Fruit fly (Drosophila melanogaster): ENCODE results near the gene CG32277.

Gene CG32277

DNA sequence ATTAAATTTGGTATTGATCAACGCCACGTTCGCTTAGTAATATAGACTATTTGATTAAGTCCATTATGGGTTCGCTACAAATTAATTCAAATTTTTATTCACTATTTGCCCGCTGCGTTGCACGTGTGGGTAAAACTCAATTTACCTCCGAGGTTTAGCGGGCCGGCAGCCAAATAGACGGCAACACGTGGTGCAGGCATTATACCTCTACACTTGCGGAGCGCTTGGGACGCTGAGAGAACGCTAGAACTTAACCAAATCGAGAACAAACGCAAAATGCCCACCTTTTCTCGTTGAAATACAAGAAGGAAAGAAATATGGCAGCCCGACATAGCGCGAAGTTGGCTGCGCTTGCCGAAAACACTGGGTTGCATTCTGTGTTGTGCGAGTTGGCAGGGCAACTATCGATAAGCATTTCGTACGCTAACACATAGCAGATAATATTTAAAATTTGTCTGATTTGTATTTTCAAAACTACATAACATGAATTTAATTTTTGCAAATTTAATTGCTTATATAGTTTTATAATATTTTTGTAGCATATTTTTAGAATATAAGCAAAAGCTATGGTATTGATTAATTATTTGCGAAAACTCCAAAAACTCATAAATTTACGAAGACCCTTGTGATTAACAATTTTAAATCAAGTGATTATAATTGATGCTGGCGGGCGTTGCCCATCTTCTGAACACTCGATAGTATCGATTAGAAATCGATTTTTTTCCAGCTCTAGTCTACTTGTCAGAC lies 17.6 kb upstream of the CG32277 start, which contains the start of the genes RpL28 and eIF1 (continued):
- peak; percentile 90 for TF ChIP-seq chn (GFP tag; optimal IDR thresholded peaks at IDR 0.05)
- peak; percentile 73 for TF ChIP-seq Myb (GFP tag; optimal IDR thresholded peaks at IDR 0.05)
- peak; percentile 87 for TF ChIP-seq row (GFP tag; IDR thresholded peaks at IDR 0.05)
- TF ChIP-seq CG10431 (GFP tag; optimal IDR thresholded peaks at IDR 0.05): peak; percentile 90
- TF ChIP-seq Ada2b (GFP tag; IDR thresholded peaks at IDR 0.05): peak; percentile 59
- peak; percentile 99 for TF ChIP-seq trem (tag; optimal IDR thresholded peaks at IDR 0.05)
- TF ChIP-seq jing (GFP tag; optimal IDR thresholded peaks at IDR 0.05): no peak

- no peak for TF ChIP-seq CG10543 (GFP tag; optimal IDR thresholded peaks at IDR 0.05)
- TF ChIP-seq cas (GFP tag; IDR thresholded peaks at IDR 0.05): no peak
- no peak for TF ChIP-seq peb (GFP tag; IDR thresholded peaks at IDR 0.05)
- no peak for TF ChIP-seq Usf (GFP tag; optimal IDR thresholded peaks at IDR 0.05)
- TF ChIP-seq sna (GFP tag; IDR thresholded peaks at IDR 0.05; ENCODE audit: partially characterized antibody): no peak
- no peak for TF ChIP-seq CG10209 (GFP tag; optimal IDR thresholded peaks at IDR 0.05)
- TF ChIP-seq CG17385 (GFP tag; optimal IDR thresholded peaks at IDR 0.05): no peak
- TF ChIP-seq salm (tag; optimal IDR thresholded peaks at IDR 0.05): no peak
- TF ChIP-seq jing (GFP tag; optimal IDR thresholded peaks at IDR 0.05): no peak
- TF ChIP-seq CG17361 (GFP tag; IDR thresholded peaks at IDR 0.05): no peak
- peak; percentile 37 for TF ChIP-seq CG34376 (GFP tag; optimal IDR thresholded peaks at IDR 0.05)
- no peak for TF ChIP-seq NFAT (GFP tag; IDR thresholded peaks at IDR 0.05)
- no peak for TF ChIP-seq sc (optimal IDR thresholded peaks at IDR 0.05)
- no peak for TF ChIP-seq sc (GFP tag; optimal IDR thresholded peaks at IDR 0.05)
- peak; percentile 58 for TF ChIP-seq nmo (GFP tag; optimal IDR thresholded peaks at IDR 0.05)
- no peak for TF ChIP-seq Eip74EF (GFP tag; optimal IDR thresholded peaks at IDR 0.05)
- TF ChIP-seq CG10321 (GFP tag; IDR thresholded peaks at IDR 0.05): no peak
- TF ChIP-seq CG30020 (tag; optimal IDR thresholded peaks at IDR 0.05): no peak
- no peak for TF ChIP-seq HLHmδ (GFP tag; optimal IDR thresholded peaks at IDR 0.05)
- no peak for TF ChIP-seq dan (GFP tag; IDR thresholded peaks at IDR 0.05)
- no peak for TF ChIP-seq Atf-2 (GFP tag; optimal IDR thresholded peaks at IDR 0.05)
- TF ChIP-seq NC2α (GFP tag; optimal IDR thresholded peaks at IDR 0.05): no peak
- TF ChIP-seq CG13775 (GFP tag; optimal IDR thresholded peaks at IDR 0.05): peak; percentile 22
- TF ChIP-seq gt (GFP tag; IDR thresholded peaks at IDR 0.05): no peak
- TF ChIP-seq CG32532 (GFP tag; IDR thresholded peaks at IDR 0.05): no peak
- no peak for TF ChIP-seq CG4707 (GFP tag; optimal IDR thresholded peaks at IDR 0.05)
- no peak for TF ChIP-seq corto (GFP tag; optimal IDR thresholded peaks at IDR 0.05)
- peak; percentile 66 for TF ChIP-seq CHES-1-like (GFP tag; optimal IDR thresholded peaks at IDR 0.05)
- no peak for TF ChIP-seq CG2678 (tag; optimal IDR thresholded peaks at IDR 0.05)
- TF ChIP-seq disco-r (GFP tag; optimal IDR thresholded peaks at IDR 0.05): no peak
- no peak for TF ChIP-seq Vsx1 (GFP tag; optimal IDR thresholded peaks at IDR 0.05)
- no peak for TF ChIP-seq CG9727 (GFP tag; optimal IDR thresholded peaks at IDR 0.05)
- TF ChIP-seq Elba2 (GFP tag; optimal IDR thresholded peaks at IDR 0.05): no peak
- TF ChIP-seq Pdp1 (GFP tag; optimal IDR thresholded peaks at IDR 0.05): no peak
- TF ChIP-seq Kr (GFP tag; optimal IDR thresholded peaks at IDR 0.05): no peak
- TF ChIP-seq inv (GFP tag; IDR thresholded peaks at IDR 0.05; ENCODE audit: partially characterized antibody): no peak
- TF ChIP-seq Med (GFP tag): peak; percentile 76
- TF ChIP-seq pzg (GFP tag; optimal IDR thresholded peaks at IDR 0.05): peak; percentile 84
- TF ChIP-seq Hr39 (optimal IDR thresholded peaks at IDR 0.05): no peak
- no peak for TF ChIP-seq CG12219 (GFP tag; optimal IDR thresholded peaks at IDR 0.05)
- TF ChIP-seq CG18476 (GFP tag; optimal IDR thresholded peaks at IDR 0.05): no peak
- no peak for TF ChIP-seq Spps (tag; optimal IDR thresholded peaks at IDR 0.05)
- TF ChIP-seq abd-A (tag; optimal IDR thresholded peaks at IDR 0.05): no peak
Observed at dm6 chr3L:3218859-3219258, 13.6 kb upstream of the CG32277 start, which contains the start of the genes hob and nSMase. TSS of gene hob (minus strand) at chr3L:3218920. TSS of gene nSMase (plus strand) at chr3L:3219156.

Data from whole organism, embryonic.